Fruit fly (Drosophila melanogaster) whole organism, embryonic: ENCODE measurements around the gene CG13360.

ENCODE experiments used
- CG10462 ChIP-seq: fragments of 200-800 bp; sonication (Bioruptor generic); optimal IDR thresholded peaks from 2 replicates; lab custom pipeline; 2016; ENCODE audit warnings: missing biosample characterization, missing genetic modification characterization
- CG11398 ChIP-seq: fragments of 200-800 bp; sonication (Bioruptor generic); optimal IDR thresholded peaks from 2 replicates; lab custom pipeline; 2016; ENCODE audit warnings: missing biosample characterization, missing genetic modification characterization
- CG12155 ChIP-seq: fragments of 200-800 bp; sonication (Bioruptor generic); optimal IDR thresholded peaks from 3 replicates; lab custom pipeline; 2016; ENCODE audit warnings: missing biosample characterization, missing genetic modification characterization
- CG12219 ChIP-seq: fragments of 200-800 bp; sonication (Bioruptor generic); optimal IDR thresholded peaks from 3 replicates; lab custom pipeline; 2018; ENCODE audit warnings: missing biosample characterization, mild to moderate bottlenecking, missing genetic modification characterization
- CG12236 ChIP-seq: fragments of 200-800 bp; sonication (Bioruptor generic); optimal IDR thresholded peaks from 2 replicates; lab custom pipeline; 2016; ENCODE audit warnings: missing biosample characterization, missing genetic modification characterization
- CG12769 ChIP-seq: fragments of 200-800 bp; sonication (Bioruptor generic); optimal IDR thresholded peaks from 2 replicates; lab custom pipeline; 2019; ENCODE audit warnings: missing biosample characterization, mild to moderate bottlenecking, missing genetic modification characterization, moderate library complexity
- CG13287 ChIP-seq: fragments of 200-800 bp; sonication (Bioruptor generic); IDR thresholded peaks from 2 replicates; pipeline ENCODE4 v1.3.6; 2022; ENCODE audit warnings: missing biosample characterization, missing genetic modification characterization; ENCODE audit not compliant: partially characterized antibody
- CG13775 ChIP-seq: fragments of 200-800 bp; sonication (Bioruptor generic); optimal IDR thresholded peaks from 3 replicates; lab custom pipeline; 2017; ENCODE audit warnings: missing biosample characterization, mild to moderate bottlenecking, missing genetic modification characterization
- CG15696 ChIP-seq: fragments of 200-800 bp; sonication (Bioruptor generic); optimal IDR thresholded peaks from 2 replicates; lab custom pipeline; 2019; ENCODE audit warnings: missing biosample characterization, mild to moderate bottlenecking, missing genetic modification characterization, moderate library complexity
- CG1602 ChIP-seq: fragments of 200-800 bp; sonication (Bioruptor generic); optimal IDR thresholded peaks from 3 replicates; lab custom pipeline; 2016; ENCODE audit warnings: missing biosample characterization, missing genetic modification characterization
- CG1603 ChIP-seq: fragments of 200-800 bp; sonication (Bioruptor generic); optimal IDR thresholded peaks from 2 replicates; lab custom pipeline; 2019; ENCODE audit warnings: missing biosample characterization, mild to moderate bottlenecking, missing genetic modification characterization, moderate library complexity
- CG17568 ChIP-seq: fragments of 200-800 bp; sonication (Bioruptor generic); optimal IDR thresholded peaks from 2 replicates; lab custom pipeline; 2018; ENCODE audit warnings: missing biosample characterization, mild to moderate bottlenecking, missing genetic modification characterization, moderate library complexity
- CG17802 ChIP-seq: fragments of 200-800 bp; sonication (Bioruptor generic); optimal IDR thresholded peaks from 2 replicates; lab custom pipeline; 2018; ENCODE audit warnings: missing biosample characterization, mild to moderate bottlenecking, missing genetic modification characterization, moderate library complexity
- CG30403 ChIP-seq: fragments of 200-800 bp; sonication (Bioruptor generic); optimal IDR thresholded peaks from 3 replicates; lab custom pipeline; 2016; ENCODE audit warnings: missing biosample characterization, missing genetic modification characterization
- CG31224 ChIP-seq: fragments of 200-800 bp; sonication (Bioruptor generic); IDR thresholded peaks from 2 replicates; pipeline ENCODE4 v1.3.6; 2022; ENCODE audit warnings: missing biosample characterization, missing genetic modification characterization
- CG3163 ChIP-seq: fragments of 200-800 bp; sonication (Bioruptor generic); optimal IDR thresholded peaks from 3 replicates; lab custom pipeline; 2016; ENCODE audit warnings: missing biosample characterization, missing genetic modification characterization
- CG32767 ChIP-seq: fragments of 200-800 bp; sonication (Bioruptor generic); IDR thresholded peaks from 2 replicates; pipeline ENCODE4 v1.3.6; 2022; ENCODE audit warnings: missing biosample characterization, missing genetic modification characterization
- CG7357 ChIP-seq: fragments of 200-800 bp; sonication (Bioruptor generic); IDR thresholded peaks from 3 replicates; pipeline ENCODE4 v1.3.6; 2022; ENCODE audit warnings: missing biosample characterization, missing genetic modification characterization
- CG7372 ChIP-seq: fragments of 200-800 bp; sonication (Bioruptor generic); IDR thresholded peaks from 2 replicates; pipeline ENCODE4 v1.3.6; 2022; ENCODE audit warnings: missing biosample characterization, missing genetic modification characterization
- CG7928 ChIP-seq: fragments of 200-800 bp; sonication (Bioruptor generic); optimal IDR thresholded peaks from 2 replicates; lab custom pipeline; 2017; ENCODE audit warnings: missing biosample characterization, mild to moderate bottlenecking, missing genetic modification characterization
- CG9437 ChIP-seq: fragments of 200-800 bp; sonication (Bioruptor generic); optimal IDR thresholded peaks from 2 replicates; lab custom pipeline; 2018; ENCODE audit warnings: missing biosample characterization, mild to moderate bottlenecking, missing genetic modification characterization
- CG9727 ChIP-seq: fragments of 200-800 bp; sonication (Bioruptor generic); optimal IDR thresholded peaks from 3 replicates; lab custom pipeline; 2017; ENCODE audit warnings: missing biosample characterization, mild to moderate bottlenecking, missing genetic modification characterization
- Camta ChIP-seq: fragments of 200-800 bp; sonication (Bioruptor generic); optimal IDR thresholded peaks from 2 replicates; lab custom pipeline; 2016; ENCODE audit warnings: missing biosample characterization, missing genetic modification characterization
- D19A ChIP-seq: fragments of 200-800 bp; optimal IDR thresholded peaks from 3 replicates; lab custom pipeline; 2019; ENCODE audit warnings: missing biosample characterization, mild to moderate bottlenecking, missing genetic modification characterization, moderate library complexity
- Dll ChIP-seq: fragments of 200-800 bp; sonication (Bioruptor generic); IDR thresholded peaks from 4 replicates; pipeline ENCODE4 v1.3.6; 2022; ENCODE audit warnings: missing biosample characterization, missing genetic modification characterization; ENCODE audit not compliant: partially characterized antibody
- Dref ChIP-seq: fragments of 200-800 bp; sonication (Bioruptor generic); IDR thresholded peaks from 2 replicates; pipeline ENCODE4 v1.3.6; 2022; ENCODE audit warnings: missing biosample characterization, missing genetic modification characterization
- GATAe ChIP-seq: fragments of 200-800 bp; sonication (Bioruptor generic); conservative IDR thresholded peaks from 2 replicates; pipeline ENCODE4 v1.3.6; 2022; ENCODE audit warnings: missing biosample characterization, missing genetic modification characterization
- Gsc ChIP-seq: fragments of 200-800 bp; sonication (Bioruptor generic); IDR thresholded peaks from 2 replicates; pipeline ENCODE4 v1.3.6; 2022; ENCODE audit warnings: missing biosample characterization, missing genetic modification characterization
- Hr3 ChIP-seq: fragments of 200-800 bp; sonication (Bioruptor generic); optimal IDR thresholded peaks from 3 replicates; lab custom pipeline; 2016; ENCODE audit warnings: missing biosample characterization, missing genetic modification characterization
- Mad ChIP-seq: fragments of 200-800 bp; sonication (Bioruptor generic); optimal IDR thresholded peaks from 2 replicates; lab custom pipeline; 2016; ENCODE audit warnings: missing biosample characterization, missing genetic modification characterization
- abd-A ChIP-seq: fragments of 200-800 bp; sonication (Bioruptor generic); optimal IDR thresholded peaks from 3 replicates; lab custom pipeline; 2019; ENCODE audit warnings: missing biosample characterization, mild to moderate bottlenecking, missing genetic modification characterization, moderate library complexity
- ato ChIP-seq: fragments of 200-800 bp; sonication (Bioruptor generic); IDR thresholded peaks from 2 replicates; pipeline ENCODE4 v1.3.6; 2022; ENCODE audit warnings: missing biosample characterization, missing genetic modification characterization; ENCODE audit not compliant: partially characterized antibody
- bbx ChIP-seq: fragments of 200-800 bp; sonication (Bioruptor generic); IDR thresholded peaks from 2 replicates; pipeline ENCODE4 v1.3.6; 2022; ENCODE audit warnings: missing biosample characterization, missing genetic modification characterization; ENCODE audit not compliant: partially characterized antibody
- bigmax ChIP-seq: fragments of 200-800 bp; sonication (Bioruptor generic); optimal IDR thresholded peaks from 2 replicates; lab custom pipeline; 2018; ENCODE audit warnings: missing biosample characterization, mild to moderate bottlenecking, missing genetic modification characterization
- fd3F ChIP-seq: fragments of 200-800 bp; sonication (Bioruptor generic); optimal IDR thresholded peaks from 2 replicates; lab custom pipeline; 2018; ENCODE audit warnings: missing biosample characterization, mild to moderate bottlenecking, missing genetic modification characterization, moderate library complexity
- gcm ChIP-seq: fragments of 200-800 bp; sonication (Bioruptor generic); optimal IDR thresholded peaks from 2 replicates; lab custom pipeline; 2019; ENCODE audit warnings: missing biosample characterization, mild to moderate bottlenecking, missing genetic modification characterization, moderate library complexity
- gfzf ChIP-seq: fragments of 200-800 bp; sonication (Bioruptor generic); optimal IDR thresholded peaks from 2 replicates; lab custom pipeline; 2016; ENCODE audit warnings: missing biosample characterization, mild to moderate bottlenecking, missing genetic modification characterization, moderate library complexity
- kah ChIP-seq: fragments of 200-800 bp; sonication (Bioruptor generic); optimal IDR thresholded peaks from 2 replicates; lab custom pipeline; 2018; ENCODE audit warnings: missing biosample characterization, mild to moderate bottlenecking, missing genetic modification characterization
- nom ChIP-seq: fragments of 200-800 bp; sonication (Bioruptor generic); optimal IDR thresholded peaks from 2 replicates; lab custom pipeline; 2017; ENCODE audit warnings: missing biosample characterization, missing genetic modification characterization, mild to moderate bottlenecking, moderate library complexity, missing genetic modification reagents
- pb ChIP-seq: fragments of 200-800 bp; sonication (Bioruptor generic); optimal IDR thresholded peaks from 3 replicates; lab custom pipeline; 2016; ENCODE audit warnings: missing biosample characterization, missing genetic modification characterization
- pfk ChIP-seq: fragments of 200-800 bp; sonication (Bioruptor generic); optimal IDR thresholded peaks from 2 replicates; lab custom pipeline; 2018; ENCODE audit warnings: missing biosample characterization, mild to moderate bottlenecking, missing genetic modification characterization, moderate library complexity
- rib ChIP-seq: fragments of 200-800 bp; sonication (Bioruptor generic); IDR thresholded peaks from 2 replicates; pipeline ENCODE4 v1.3.6; 2022; ENCODE audit warnings: missing biosample characterization, missing genetic modification characterization
- sd ChIP-seq: fragments of 200-800 bp; sonication (Bioruptor generic); optimal IDR thresholded peaks from 3 replicates; lab custom pipeline; 2018; ENCODE audit warnings: missing biosample characterization, mild to moderate bottlenecking, missing genetic modification characterization, moderate library complexity
- slp2 ChIP-seq: fragments of 200-800 bp; sonication (Bioruptor generic); optimal IDR thresholded peaks from 2 replicates; lab custom pipeline; 2016; ENCODE audit warnings: missing biosample characterization, missing genetic modification characterization
- sqz ChIP-seq: fragments of 200-800 bp; sonication (Bioruptor generic); optimal IDR thresholded peaks from 3 replicates; lab custom pipeline; 2018; ENCODE audit warnings: missing biosample characterization, mild to moderate bottlenecking, missing genetic modification characterization
- sr ChIP-seq: fragments of 200-800 bp; sonication (Bioruptor generic); IDR thresholded peaks from 3 replicates; pipeline ENCODE4 v1.3.6; 2022; ENCODE audit warnings: missing biosample characterization, missing genetic modification characterization
- tx ChIP-seq: fragments of 200-800 bp; sonication (Bioruptor generic); optimal IDR thresholded peaks from 2 replicates; lab custom pipeline; 2016; ENCODE audit warnings: missing biosample characterization, missing genetic modification characterization
- unpg ChIP-seq: fragments of 200-800 bp; sonication (Bioruptor generic); optimal IDR thresholded peaks from 3 replicates; lab custom pipeline; 2018; ENCODE audit warnings: missing biosample characterization, mild to moderate bottlenecking, missing genetic modification characterization, moderate library complexity
- usp ChIP-seq: fragments of >200 bp; optimal IDR thresholded peaks from 2 replicates; lab custom pipeline; 2017; ENCODE audit warnings: missing biosample characterization, missing genetic modification characterization
- vvl ChIP-seq: fragments of 200-800 bp; sonication (Bioruptor generic); IDR thresholded peaks from 2 replicates; pipeline ENCODE4 v1.3.6; 2022; ENCODE audit warnings: missing biosample characterization, missing genetic modification characterization
- zfh2 ChIP-seq: fragments of 200-800 bp; sonication (Bioruptor generic); optimal IDR thresholded peaks from 2 replicates; lab custom pipeline; 2016; ENCODE audit warnings: missing biosample characterization, missing genetic modification characterization

The CG13360 gene

dm6 chrX:768480-769123 lies 21.3 kb downstream of the CG13360 start (continued):
- no peak for TF ChIP-seq CG17568 (GFP tag; lab: Kevin White, UChicago)
- TF ChIP-seq ato (GFP tag; lab: Robert Waterston, UW) = no peak
- no peak for TF ChIP-seq CG32767
- no peak for TF ChIP-seq CG10462
- TF ChIP-seq CG13287 (GFP tag; lab: Robert Waterston, UW) = no peak
- TF ChIP-seq pb (GFP tag; lab: Kevin White, UChicago) = no peak
- TF ChIP-seq GATAe (GFP tag; lab: Robert Waterston, UW) = no peak
- TF ChIP-seq CG11398 (GFP tag; lab: Kevin White, UChicago) = no peak
- TF ChIP-seq CG7357 (GFP tag; lab: Robert Waterston, UW) = no peak
- no peak for TF ChIP-seq CG12236 (GFP tag; lab: Kevin White, UChicago)
- TF ChIP-seq CG9727 = no peak
- no peak for TF ChIP-seq CG13775 (GFP tag; lab: Kevin White, UChicago)
- no peak for TF ChIP-seq CG12155 (GFP tag; lab: Kevin White, UChicago)
- TF ChIP-seq Dref (GFP tag; lab: Robert Waterston, UW) = peak; percentile 29; the same call in 1 of the 2 replicates
- TF ChIP-seq gfzf = no peak
- no peak for TF ChIP-seq sr (GFP tag; lab: Robert Waterston, UW)
- TF ChIP-seq pfk (GFP tag; lab: Kevin White, UChicago) = no peak
- TF ChIP-seq CG30403 (GFP tag; lab: Kevin White, UChicago) = no peak
- no peak for TF ChIP-seq abd-A (tag; lab: Kevin White, UChicago)
- no peak for TF ChIP-seq CG7928
- no peak for TF ChIP-seq D19A (tag; lab: Kevin White, UChicago)
- TF ChIP-seq sd (tag; lab: Kevin White, UChicago) = no peak
- peak; percentile 28 for TF ChIP-seq CG15696 (tag; lab: Kevin White, UChicago)
- TF ChIP-seq Gsc (GFP tag; lab: Robert Waterston, UW) = no peak
- no peak for TF ChIP-seq CG1602 (GFP tag; lab: Kevin White, UChicago)
- TF ChIP-seq kah (GFP tag; lab: Kevin White, UChicago) = no peak
- TF ChIP-seq Hr3 (GFP tag; lab: Kevin White, UChicago) = no peak
- no peak for TF ChIP-seq CG31224 (GFP tag; lab: Robert Waterston, UW)
- TF ChIP-seq rib (GFP tag; lab: Robert Waterston, UW) = no peak
- no peak for TF ChIP-seq CG3163 (GFP tag; lab: Kevin White, UChicago)
- TF ChIP-seq CG9437 (GFP tag; lab: Kevin White, UChicago) = no peak
- TF ChIP-seq Mad (GFP tag; lab: Kevin White, UChicago) = no peak
- TF ChIP-seq bbx (GFP tag; lab: Robert Waterston, UW) = no peak
- no peak for TF ChIP-seq fd3F (GFP tag; lab: Kevin White, UChicago)
- no peak for TF ChIP-seq slp2 (GFP tag; lab: Kevin White, UChicago)
- TF ChIP-seq zfh2 = no peak
- TF ChIP-seq unpg (GFP tag; lab: Kevin White, UChicago) = no peak
- TF ChIP-seq Dll (GFP tag; lab: Robert Waterston, UW) = no peak
- TF ChIP-seq CG12769 (tag; lab: Kevin White, UChicago) = peak; percentile 40
- no peak for TF ChIP-seq sqz (GFP tag; lab: Kevin White, UChicago)
- TF ChIP-seq nom = no peak
- no peak for TF ChIP-seq usp
- TF ChIP-seq tx = no peak
- TF ChIP-seq gcm (GFP tag; lab: Kevin White, UChicago) = peak; percentile 4
- no peak for TF ChIP-seq CG12219 (GFP tag; lab: Kevin White, UChicago)
- 0 out of 2 replicates have a peak, but pooled peaks have one; percentile 16 for TF ChIP-seq vvl (GFP tag; lab: Robert Waterston, UW)
- no peak for TF ChIP-seq bigmax (GFP tag; lab: Kevin White, UChicago)
- no peak for TF ChIP-seq CG7372
- no peak for TF ChIP-seq CG17802 (tag; lab: Kevin White, UChicago)
- no peak for TF ChIP-seq Camta (GFP tag; lab: Kevin White, UChicago)
- peak; percentile 3 for TF ChIP-seq CG1603 (tag; lab: Kevin White, UChicago)
